Fruit fly (Drosophila melanogaster) whole organism, embryonic: ENCODE data around the gene CCT7.

Source experiments
- B-H2 ChIP-seq: fragments of 200-800 bp; sonication (Bioruptor generic); optimal IDR thresholded peaks from 2 replicates; lab custom pipeline; 2018; ENCODE audit warnings: missing biosample characterization, mild to moderate bottlenecking, missing genetic modification characterization
- BEAF-32 ChIP-seq: fragments of 200-800 bp; sonication (Bioruptor generic); optimal IDR thresholded peaks from 3 replicates; lab custom pipeline; 2017; ENCODE audit warnings: missing biosample characterization, missing genetic modification characterization, mild to moderate bottlenecking, moderate library complexity, missing genetic modification reagents
- CG10147 ChIP-seq: fragments of 200-800 bp; sonication (Bioruptor generic); optimal IDR thresholded peaks from 2 replicates; lab custom pipeline; 2019; ENCODE audit warnings: missing biosample characterization, mild to moderate bottlenecking, missing genetic modification characterization, moderate library complexity
- CG11504 ChIP-seq: fragments of 200-800 bp; sonication (Bioruptor generic); optimal IDR thresholded peaks from 3 replicates; lab custom pipeline; 2019; ENCODE audit warnings: missing biosample characterization, mild to moderate bottlenecking, missing genetic modification characterization, moderate library complexity
- CG12391 ChIP-seq: fragments of 200-800 bp; sonication (Bioruptor generic); optimal IDR thresholded peaks from 3 replicates; lab custom pipeline; 2018; ENCODE audit warnings: missing biosample characterization, mild to moderate bottlenecking, missing genetic modification characterization, moderate library complexity
- CG14441 ChIP-seq: fragments of 200-800 bp; sonication (Bioruptor generic); IDR thresholded peaks from 2 replicates; pipeline ENCODE4 v1.3.6; 2022; ENCODE audit warnings: missing biosample characterization, missing genetic modification characterization
- CG14860 ChIP-seq: fragments of 200-800 bp; sonication (Bioruptor generic); IDR thresholded peaks from 3 replicates; pipeline ENCODE4 v1.3.6; 2022; ENCODE audit warnings: missing biosample characterization, missing genetic modification characterization; ENCODE audit not compliant: partially characterized antibody
- CG16815 ChIP-seq: fragments of 200-800 bp; sonication (Bioruptor generic); optimal IDR thresholded peaks from 3 replicates; lab custom pipeline; 2017; ENCODE audit warnings: missing biosample characterization, mild to moderate bottlenecking, missing genetic modification characterization
- CG17359 ChIP-seq: fragments of 200-800 bp; sonication (Bioruptor generic); optimal IDR thresholded peaks from 3 replicates; lab custom pipeline; 2018; ENCODE audit warnings: missing biosample characterization, mild to moderate bottlenecking, missing genetic modification characterization, moderate library complexity
- CG18476 ChIP-seq: fragments of 200-800 bp; sonication (Bioruptor generic); optimal IDR thresholded peaks from 2 replicates; lab custom pipeline; 2016; ENCODE audit warnings: missing biosample characterization, mild to moderate bottlenecking, missing genetic modification characterization
- CG31365 ChIP-seq: fragments of 200-800 bp; sonication (Bioruptor generic); optimal IDR thresholded peaks from 2 replicates; lab custom pipeline; 2018; ENCODE audit warnings: missing biosample characterization, mild to moderate bottlenecking, missing genetic modification characterization
- CG3847 ChIP-seq: fragments of 200-800 bp; sonication (Bioruptor generic); IDR thresholded peaks from 2 replicates; pipeline ENCODE4 v1.3.6; 2022; ENCODE audit warnings: missing biosample characterization, missing genetic modification characterization
- CG4360 ChIP-seq: fragments of 200-800 bp; sonication (Bioruptor generic); IDR thresholded peaks from 2 replicates; pipeline ENCODE4 v1.3.6; 2022; ENCODE audit warnings: missing biosample characterization, missing genetic modification characterization
- CG6765 ChIP-seq: fragments of 200-800 bp; sonication (Bioruptor generic); optimal IDR thresholded peaks from 3 replicates; lab custom pipeline; 2017; ENCODE audit warnings: missing biosample characterization, mild to moderate bottlenecking, missing genetic modification characterization
- CG7987 ChIP-seq: fragments of 200-800 bp; sonication (Bioruptor generic); optimal IDR thresholded peaks from 2 replicates; lab custom pipeline; 2018; ENCODE audit warnings: missing biosample characterization, mild to moderate bottlenecking, missing genetic modification characterization, moderate library complexity
- CG8089 ChIP-seq: fragments of 200-800 bp; sonication (Bioruptor generic); optimal IDR thresholded peaks from 3 replicates; lab custom pipeline; 2016; ENCODE audit warnings: missing biosample characterization, missing genetic modification characterization
- CG8290 ChIP-seq, 3 experiments: fragments of 200-800 bp; sonication (Bioruptor generic); optimal IDR thresholded peaks; 2 replicates each; lab custom pipeline; 2016 to 2019; ENCODE audit warnings: missing biosample characterization in 3 of 3, missing genetic modification characterization in 3 of 3, mild to moderate bottlenecking in 2 of 3, moderate library complexity in 1 of 3
- CG8765 ChIP-seq: fragments of 200-800 bp; sonication (Bioruptor generic); IDR thresholded peaks from 2 replicates; pipeline ENCODE4 v1.3.6; 2022; ENCODE audit warnings: missing biosample characterization, missing genetic modification characterization
- CHES-1-like ChIP-seq: fragments of 200-800 bp; sonication (Bioruptor generic); optimal IDR thresholded peaks from 2 replicates; lab custom pipeline; 2016; ENCODE audit warnings: missing biosample characterization, missing genetic modification characterization
- Doc3 ChIP-seq: fragments of 200-800 bp; sonication (Bioruptor generic); IDR thresholded peaks from 3 replicates; pipeline ENCODE4 v1.3.6; 2022; ENCODE audit warnings: missing biosample characterization, missing genetic modification characterization; ENCODE audit not compliant: partially characterized antibody
- ERR ChIP-seq: fragments of 200-800 bp; sonication (Bioruptor generic); optimal IDR thresholded peaks from 2 replicates; lab custom pipeline; 2016; ENCODE audit warnings: missing biosample characterization, missing genetic modification characterization
- HHEX ChIP-seq: fragments of 200-800 bp; sonication (Bioruptor generic); optimal IDR thresholded peaks from 3 replicates; lab custom pipeline; 2017; ENCODE audit warnings: missing biosample characterization, mild to moderate bottlenecking, missing genetic modification characterization, missing genetic modification reagents
- Jarid2 ChIP-seq: fragments of 200-800 bp; sonication (Bioruptor generic); optimal IDR thresholded peaks from 3 replicates; lab custom pipeline; 2017; ENCODE audit warnings: mild to moderate bottlenecking, missing biosample characterization, missing genetic modification reagents, missing genetic modification characterization
- NfI ChIP-seq: fragments of 200-800 bp; sonication (Bioruptor generic); optimal IDR thresholded peaks from 3 replicates; lab custom pipeline; 2018; ENCODE audit warnings: missing biosample characterization, mild to moderate bottlenecking, missing genetic modification characterization, moderate library complexity
- Sry-δ ChIP-seq: fragments of 200-800 bp; sonication (Bioruptor generic); optimal IDR thresholded peaks from 2 replicates; lab custom pipeline; 2016; ENCODE audit warnings: missing biosample characterization, missing genetic modification characterization
- Stat92E ChIP-seq, 3 experiments: fragments of >200 bp in 2 of 3; fragments of 200-800 bp in 1 of 3; sonication (Bioruptor generic) in 1 of 3; optimal IDR thresholded peaks; 2 replicates each; lab custom pipeline; 2017 to 2019; ENCODE audit warnings: missing biosample characterization in 3 of 3, missing genetic modification characterization in 3 of 3, mild to moderate bottlenecking in 1 of 3, moderate library complexity in 1 of 3
- Xrp1 ChIP-seq: fragments of 200-800 bp; sonication (Bioruptor generic); IDR thresholded peaks from 2 replicates; pipeline ENCODE4 v1.3.6; 2022; ENCODE audit warnings: missing biosample characterization, missing genetic modification characterization
- abd-A ChIP-seq: fragments of 200-800 bp; sonication (Bioruptor generic); optimal IDR thresholded peaks from 3 replicates; lab custom pipeline; 2019; ENCODE audit warnings: missing biosample characterization, mild to moderate bottlenecking, missing genetic modification characterization, moderate library complexity
- az2 ChIP-seq: fragments of 200-800 bp; sonication (Bioruptor generic); optimal IDR thresholded peaks from 3 replicates; lab custom pipeline; 2016; ENCODE audit warnings: missing biosample characterization, missing genetic modification characterization
- bcd ChIP-seq: fragments of 200-800 bp; sonication (Bioruptor generic); optimal IDR thresholded peaks from 2 replicates; lab custom pipeline; 2017; ENCODE audit warnings: missing biosample characterization, mild to moderate bottlenecking, missing genetic modification characterization
- bigmax ChIP-seq: fragments of 200-800 bp; sonication (Bioruptor generic); optimal IDR thresholded peaks from 2 replicates; lab custom pipeline; 2018; ENCODE audit warnings: missing biosample characterization, mild to moderate bottlenecking, missing genetic modification characterization
- caup ChIP-seq: fragments of 200-800 bp; sonication (Bioruptor generic); optimal IDR thresholded peaks from 3 replicates; lab custom pipeline; 2017; ENCODE audit warnings: missing biosample characterization, mild to moderate bottlenecking, missing genetic modification characterization, moderate library complexity; ENCODE audit not compliant: severe bottlenecking
- chm ChIP-seq: fragments of 200-800 bp; sonication (Bioruptor generic); IDR thresholded peaks from 2 replicates; pipeline ENCODE4 v1.3.6; 2022; ENCODE audit warnings: missing biosample characterization, missing genetic modification characterization
- cwo ChIP-seq: fragments of 200-800 bp; sonication (Bioruptor generic); optimal IDR thresholded peaks from 3 replicates; lab custom pipeline; 2017; ENCODE audit warnings: missing biosample characterization, missing genetic modification characterization, mild to moderate bottlenecking, moderate library complexity, missing genetic modification reagents
- ems ChIP-seq: fragments of 200-800 bp; sonication (Bioruptor generic); optimal IDR thresholded peaks from 3 replicates; lab custom pipeline; 2016; ENCODE audit warnings: missing biosample characterization, missing genetic modification characterization
- hkb ChIP-seq, 2 experiments: fragments of 200-800 bp in 1 of 2; fragments of >200 bp in 1 of 2; sonication (Bioruptor generic) in 1 of 2; IDR thresholded peaks in 1 of 2; optimal IDR thresholded peaks in 1 of 2; 2 replicates each; pipeline versions ENCODE4 v1.3.6 to Lab custom; 2017 to 2022; ENCODE audit warnings: missing biosample characterization in 1 of 2, missing genetic modification characterization in 1 of 2
- lab ChIP-seq: fragments of 200-800 bp; sonication (Bioruptor generic); optimal IDR thresholded peaks from 3 replicates; lab custom pipeline; 2017; ENCODE audit warnings: missing biosample characterization, missing genetic modification characterization, mild to moderate bottlenecking, moderate library complexity, missing genetic modification reagents
- lmd ChIP-seq: fragments of 200-800 bp; sonication (Bioruptor generic); IDR thresholded peaks from 2 replicates; pipeline ENCODE4 v1.3.6; 2022; ENCODE audit warnings: missing biosample characterization, missing genetic modification characterization
- nau ChIP-seq: fragments of 200-800 bp; sonication (Bioruptor generic); optimal IDR thresholded peaks from 3 replicates; lab custom pipeline; 2017; ENCODE audit warnings: missing biosample characterization, mild to moderate bottlenecking, missing genetic modification characterization, missing genetic modification reagents
- nerfin-2 ChIP-seq: fragments of 200-800 bp; sonication (Bioruptor generic); IDR thresholded peaks from 2 replicates; pipeline ENCODE4 v1.3.6; 2022; ENCODE audit warnings: missing biosample characterization, missing genetic modification characterization; ENCODE audit not compliant: partially characterized antibody
- rib ChIP-seq: fragments of 200-800 bp; sonication (Bioruptor generic); IDR thresholded peaks from 2 replicates; pipeline ENCODE4 v1.3.6; 2022; ENCODE audit warnings: missing biosample characterization, missing genetic modification characterization
- sd ChIP-seq: fragments of 200-800 bp; sonication (Bioruptor generic); optimal IDR thresholded peaks from 3 replicates; lab custom pipeline; 2018; ENCODE audit warnings: missing biosample characterization, mild to moderate bottlenecking, missing genetic modification characterization, moderate library complexity
- sens ChIP-seq: fragments of 200-800 bp; sonication (Bioruptor generic); peaks from one replicate; lab custom pipeline; 2016; ENCODE audit warnings: missing biosample characterization, missing genetic modification characterization
- stc ChIP-seq: fragments of 200-800 bp; sonication (Bioruptor generic); IDR thresholded peaks from 2 replicates; pipeline ENCODE4 v1.3.6; 2022; ENCODE audit warnings: missing biosample characterization, missing genetic modification characterization
- twi ChIP-seq: fragments of 200-800 bp; optimal IDR thresholded peaks from 2 replicates; lab custom pipeline; 2019; ENCODE audit warnings: missing biosample characterization, mild to moderate bottlenecking, missing genetic modification characterization, moderate library complexity
- zen ChIP-seq: fragments of 200-800 bp; sonication (Bioruptor generic); optimal IDR thresholded peaks from 3 replicates; lab custom pipeline; 2018; ENCODE audit warnings: missing biosample characterization, mild to moderate bottlenecking, missing genetic modification characterization, moderate library complexity
- zfh1 ChIP-seq: fragments of 200-800 bp; sonication (Bioruptor generic); IDR thresholded peaks from 3 replicates; pipeline ENCODE4 v1.3.6; 2022; ENCODE audit warnings: missing biosample characterization, missing genetic modification characterization

The CCT7 gene

dm6 chr3R:8814029-8814647, 12.8 kb downstream of the CCT7 start (continued):
- TF ChIP-seq hkb (optimal IDR thresholded peaks at IDR 0.05; lab: Kevin White, UChicago): no peak
- peak; percentile 49; the same call in 1 of the 2 replicates for TF ChIP-seq hkb (GFP tag; IDR thresholded peaks at IDR 0.05; lab: Robert Waterston, UW)
- peak; percentile 30 for TF ChIP-seq CG7987
- no peak for TF ChIP-seq ems (GFP tag; lab: Kevin White, UChicago)
- no peak for TF ChIP-seq CG14860 (GFP tag; lab: Robert Waterston, UW)
- TF ChIP-seq CG12391: no peak
- 0 out of 3 replicates have a peak, but pooled peaks have one; percentile 23 for TF ChIP-seq zfh1 (GFP tag; lab: Robert Waterston, UW)
- peak; percentile 34; the same call in 1 of the 2 replicates for TF ChIP-seq rib (GFP tag; lab: Robert Waterston, UW)
- no peak for TF ChIP-seq lmd (GFP tag; lab: Robert Waterston, UW)
- TF ChIP-seq chm (GFP tag; lab: Robert Waterston, UW): 0 out of 2 replicates have a peak, but pooled peaks have one; percentile 46
- no peak for TF ChIP-seq CG8290 (GFP tag; optimal IDR thresholded peaks at IDR 0.05; lab: Kevin White, UChicago)
- TF ChIP-seq CG8290 (tag; optimal IDR thresholded peaks at IDR 0.05; lab: Kevin White, UChicago): peak in 1 of 2 experiments; percentile 37
- no peak for TF ChIP-seq CG17359 (tag; lab: Kevin White, UChicago)
- no peak for TF ChIP-seq CG14441
- no peak for TF ChIP-seq nau (GFP tag; lab: Kevin White, UChicago)
- TF ChIP-seq sd: peak; percentile 99
- no peak for TF ChIP-seq bcd
- TF ChIP-seq cwo (GFP tag; lab: Kevin White, UChicago): peak; percentile 80
- peak; percentile 82 for TF ChIP-seq twi (tag; lab: Kevin White, UChicago)
- no peak for TF ChIP-seq HHEX (GFP tag; lab: Kevin White, UChicago)
- no peak for TF ChIP-seq CG8089 (GFP tag; lab: Kevin White, UChicago)
- peak; percentile 32 for TF ChIP-seq CG10147
- no peak for TF ChIP-seq CHES-1-like (GFP tag; lab: Kevin White, UChicago)
- TF ChIP-seq Sry-δ (GFP tag; lab: Kevin White, UChicago): no peak
- TF ChIP-seq caup: peak; percentile 12
- TF ChIP-seq nerfin-2: no peak
- no peak for TF ChIP-seq CG18476
- TF ChIP-seq Doc3: no peak
- 0 out of 2 replicates have a peak, but pooled peaks have one; percentile 5 for TF ChIP-seq Xrp1 (GFP tag; lab: Robert Waterston, UW)
- no peak for TF ChIP-seq BEAF-32 (GFP tag; lab: Kevin White, UChicago)
- TF ChIP-seq stc: no peak
- peak; percentile 36 for TF ChIP-seq lab (GFP tag; lab: Kevin White, UChicago)
- TF ChIP-seq Jarid2 (GFP tag; lab: Kevin White, UChicago): no peak
- peak; percentile 20 for TF ChIP-seq bigmax
- TF ChIP-seq az2: no peak
- TF ChIP-seq B-H2: peak; percentile 51
- no peak for TF ChIP-seq CG31365 (tag; lab: Kevin White, UChicago)
- no peak for TF ChIP-seq CG16815 (GFP tag; lab: Kevin White, UChicago)
- TF ChIP-seq CG4360: 0 out of 2 replicates have a peak, but pooled peaks have one; percentile 24
- no peak for TF ChIP-seq NfI (GFP tag; lab: Kevin White, UChicago)
- TF ChIP-seq ERR (GFP tag; lab: Kevin White, UChicago): no peak
- TF ChIP-seq CG6765 (GFP tag; lab: Kevin White, UChicago): peak; percentile 10
- TF ChIP-seq CG8765 (GFP tag; lab: Robert Waterston, UW): no peak
- TF ChIP-seq zen (tag; lab: Kevin White, UChicago): no peak
- no peak for TF ChIP-seq CG3847 (GFP tag; lab: Robert Waterston, UW)
- peak in 1 of 3 experiments; percentile 32 for TF ChIP-seq Stat92E (GFP tag; optimal IDR thresholded peaks at IDR 0.05; lab: Kevin White, UChicago)
- peak; percentile 8 for TF ChIP-seq sens
- no peak for TF ChIP-seq CG11504 (tag; lab: Kevin White, UChicago)
- TF ChIP-seq abd-A (tag; lab: Kevin White, UChicago): peak; percentile 51
